Fruit fly (Drosophila melanogaster) Kc167 (cell line): ENCODE measurements around the gene CG9132.

Source experiments
- Myc ChIP-seq: fragments of >200 bp; optimal IDR thresholded peaks from 2 replicates; lab custom pipeline; 2017; ENCODE audit warnings: missing external identifiers
- Sin3A ChIP-seq: fragments of >200 bp; optimal IDR thresholded peaks from 2 replicates; lab custom pipeline; 2018; ENCODE audit warnings: missing external identifiers
- h ChIP-seq: fragments of >200 bp; optimal IDR thresholded peaks from 3 replicates; lab custom pipeline; 2018; ENCODE audit warnings: missing external identifiers
- insv ChIP-seq: fragments of >200 bp; optimal IDR thresholded peaks from 3 replicates; lab custom pipeline; 2018; ENCODE audit warnings: missing external identifiers
- psq ChIP-seq: fragments of >200 bp; optimal IDR thresholded peaks from 2 replicates; lab custom pipeline; 2017; ENCODE audit warnings: missing external identifiers
- ttk ChIP-seq: sonication (Bioruptor generic); optimal IDR thresholded peaks from 2 replicates; lab custom pipeline; 2017; ENCODE audit warnings: missing external identifiers

Gene CG9132

dm6 chrX:16765809-16766208, 34.7 kb downstream of the CG9132 start:
- no peak for TF ChIP-seq insv (lab: Kevin White, UChicago)
- no peak for TF ChIP-seq psq (lab: Kevin White, UChicago)
- TF ChIP-seq h (lab: Kevin White, UChicago) = no peak
- TF ChIP-seq Sin3A (lab: Kevin White, UChicago) = no peak
- TF ChIP-seq Myc (lab: Kevin White, UChicago) = no peak
- TF ChIP-seq ttk (lab: Kevin White, UChicago) = no peak

- no peak for TF ChIP-seq Myc (lab: Kevin White, UChicago)
- no peak for TF ChIP-seq insv (lab: Kevin White, UChicago)
These were observed 35.6 kb downstream of the CG9132 start for dm6 chrX:16764955-16765354.

dm6 chrX:16761531-16761930, 39.0 kb downstream of the CG9132 start:
- TF ChIP-seq h (lab: Kevin White, UChicago) (no peak), Sin3A (lab: Kevin White, UChicago) (no peak), insv (lab: Kevin White, UChicago) (no peak)

- TF ChIP-seq Sin3A (lab: Kevin White, UChicago) (no peak), psq (lab: Kevin White, UChicago) (no peak), Myc (lab: Kevin White, UChicago) (no peak), insv (lab: Kevin White, UChicago) (no peak)
These were observed 40.0 kb downstream of the CG9132 start for dm6 chrX:16760542-16760941.

DNA sequence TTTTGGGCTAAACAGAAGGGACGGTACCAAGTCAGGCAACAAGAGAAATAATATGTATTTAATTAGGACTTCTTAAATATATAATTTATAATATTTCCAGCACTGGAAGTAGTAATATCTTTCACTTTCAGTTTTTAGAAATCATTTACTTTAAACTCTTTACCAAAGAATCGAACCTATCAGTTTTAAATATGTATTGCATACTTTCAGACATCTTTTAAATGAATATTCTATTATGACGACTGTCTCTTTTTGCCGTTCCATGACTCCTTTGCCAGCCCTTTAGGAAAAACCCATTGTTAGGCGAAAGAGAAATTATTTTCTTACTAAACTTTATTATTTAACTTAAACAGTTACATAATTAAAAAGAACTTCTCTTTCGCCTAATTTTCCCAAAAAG, 42.9 kb downstream of the CG9132 start:
- TF ChIP-seq psq (lab: Kevin White, UChicago) (no peak), Sin3A (lab: Kevin White, UChicago) (no peak)

- TF ChIP-seq Sin3A (lab: Kevin White, UChicago) (no peak), h (lab: Kevin White, UChicago) (no peak), insv (lab: Kevin White, UChicago) (no peak)
These were observed 47.4 kb downstream of the CG9132 start for dm6 chrX:16753066-16753465.

DNA sequence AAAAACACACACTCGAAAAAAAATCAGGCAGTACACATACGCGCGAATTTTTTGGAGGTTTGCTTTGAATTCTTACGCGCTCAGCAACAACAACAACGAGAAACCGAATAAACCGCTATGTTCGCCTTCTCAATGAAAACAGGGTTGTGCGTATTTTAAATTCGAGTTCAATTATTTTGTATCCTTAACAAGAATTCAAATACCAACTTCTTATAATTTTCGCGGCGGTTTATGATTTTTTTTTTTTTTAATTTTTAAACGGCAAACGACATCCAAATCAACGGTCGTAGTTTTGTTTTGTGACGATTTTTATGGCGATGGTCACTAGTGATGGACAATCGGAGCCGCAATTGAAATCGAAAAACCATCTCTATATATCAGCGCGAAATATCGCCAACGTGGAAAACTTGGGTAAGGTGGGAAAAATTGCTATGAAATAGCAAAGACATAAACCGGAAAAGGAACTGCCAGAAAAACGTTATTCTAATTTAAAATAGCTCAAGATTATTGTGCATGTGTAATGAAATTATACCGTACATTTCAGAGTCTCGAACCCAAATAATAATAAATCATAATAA, 48.8 kb downstream of the CG9132 start, which contains the start of gene goe:
goe (minus strand) TSS at position 332 of the 578 bp plus-strand sequence.
- no peak for TF ChIP-seq h (lab: Kevin White, UChicago)
- TF ChIP-seq ttk (lab: Kevin White, UChicago) = no peak
- TF ChIP-seq Sin3A (lab: Kevin White, UChicago) = no peak

- no peak for TF ChIP-seq Myc (lab: Kevin White, UChicago)
- TF ChIP-seq ttk (lab: Kevin White, UChicago) = no peak
- TF ChIP-seq h (lab: Kevin White, UChicago) = no peak
- TF ChIP-seq psq (lab: Kevin White, UChicago) = no peak
- no peak for TF ChIP-seq Sin3A (lab: Kevin White, UChicago)
- TF ChIP-seq insv (lab: Kevin White, UChicago) = no peak
These were observed 49.6 kb downstream of the CG9132 start for dm6 chrX:16750712-16751578.

dm6 chrX:16749324-16749723, 51.2 kb downstream of the CG9132 start:
- TF ChIP-seq psq (lab: Kevin White, UChicago) = no peak
- no peak for TF ChIP-seq insv (lab: Kevin White, UChicago)
- no peak for TF ChIP-seq Sin3A (lab: Kevin White, UChicago)
- TF ChIP-seq Myc (lab: Kevin White, UChicago) = no peak
- TF ChIP-seq ttk (lab: Kevin White, UChicago) = no peak
- TF ChIP-seq h (lab: Kevin White, UChicago) = no peak

- TF ChIP-seq ttk (lab: Kevin White, UChicago) (no peak), psq (lab: Kevin White, UChicago) (no peak)
These were observed 53.0 kb downstream of the CG9132 start for dm6 chrX:16747467-16747866.
